Fruit fly (Drosophila melanogaster) S2 (cell line): ENCODE results near the gene Mpv17.

Experiments used
- CG8478 ChIP-seq: fragments of >200 bp; optimal IDR thresholded peaks from 2 replicates; lab custom pipeline; 2018
- CTCF ChIP-seq, 2 experiments: fragments of >200 bp; optimal IDR thresholded peaks; 2 replicates each; lab custom pipeline; 2018

The Mpv17 gene

DNA sequence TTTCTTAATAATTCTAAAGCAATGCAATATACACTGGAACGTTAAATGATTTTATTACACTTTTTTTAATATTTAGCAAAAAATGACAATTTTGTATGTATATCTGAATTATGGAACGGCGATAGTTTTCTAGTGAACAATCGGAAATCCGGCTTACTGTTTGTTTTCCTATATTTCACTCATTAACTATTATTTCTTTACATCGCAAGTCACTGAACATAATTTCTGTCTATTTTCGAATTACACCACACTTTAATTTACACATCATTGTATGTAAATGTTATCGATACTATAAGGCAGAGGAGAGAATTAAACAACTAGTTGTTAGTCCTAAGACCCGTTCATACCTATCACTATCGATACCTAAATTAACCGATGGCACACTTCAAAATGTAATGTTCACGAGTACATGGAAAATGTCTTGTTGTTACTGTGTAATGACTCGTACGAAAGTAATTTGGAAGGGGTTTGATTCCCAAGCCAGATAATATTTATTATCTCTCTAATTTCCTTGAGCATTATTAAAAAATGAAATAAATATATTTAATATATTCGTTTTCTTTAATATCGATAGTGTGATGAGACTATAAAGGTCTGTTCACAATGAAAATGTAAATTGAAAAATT, 2.2 kb downstream of the Mpv17 start, which contains the start of gene PlexA:
Gene PlexA, minus strand, starts transcription at position 296 of the 626 bp plus-strand sequence.
- TF ChIP-seq CG8478 (lab: Kevin White, UChicago) (no peak), CTCF (optimal IDR thresholded peaks at IDR 0.05; lab: Kevin White, UChicago) (no peak)

DNA sequence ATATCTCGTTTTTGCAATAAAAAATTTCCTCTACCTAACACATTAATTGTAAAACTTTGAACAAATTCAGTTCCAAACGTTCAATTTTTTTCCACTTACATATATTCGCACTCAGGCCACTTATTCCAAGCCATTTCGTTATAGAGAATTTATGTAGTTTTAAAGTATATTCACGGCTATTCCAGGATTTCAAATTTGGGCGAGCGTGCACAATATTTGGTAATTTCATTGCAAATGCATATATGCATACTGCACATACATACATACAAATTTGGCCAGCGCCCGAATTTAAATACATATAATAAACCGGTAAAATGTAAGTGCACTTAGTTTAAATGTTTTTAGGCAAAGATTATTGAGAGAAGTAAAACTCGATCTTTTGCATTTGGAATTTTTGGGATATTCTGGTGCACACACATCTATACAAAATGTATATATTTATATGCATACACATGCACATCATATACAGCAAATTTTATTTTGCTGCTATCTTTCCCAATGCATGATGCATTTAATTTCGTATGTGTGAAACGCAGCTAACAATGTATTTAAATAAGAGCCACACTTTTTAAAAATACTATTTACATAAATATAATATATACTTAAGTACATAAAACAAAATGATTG, 2.9 kb downstream of the Mpv17 start:
- TF ChIP-seq CG8478 (lab: Kevin White, UChicago) (no peak), CTCF (optimal IDR thresholded peaks at IDR 0.05; lab: Kevin White, UChicago) (no peak)

DNA sequence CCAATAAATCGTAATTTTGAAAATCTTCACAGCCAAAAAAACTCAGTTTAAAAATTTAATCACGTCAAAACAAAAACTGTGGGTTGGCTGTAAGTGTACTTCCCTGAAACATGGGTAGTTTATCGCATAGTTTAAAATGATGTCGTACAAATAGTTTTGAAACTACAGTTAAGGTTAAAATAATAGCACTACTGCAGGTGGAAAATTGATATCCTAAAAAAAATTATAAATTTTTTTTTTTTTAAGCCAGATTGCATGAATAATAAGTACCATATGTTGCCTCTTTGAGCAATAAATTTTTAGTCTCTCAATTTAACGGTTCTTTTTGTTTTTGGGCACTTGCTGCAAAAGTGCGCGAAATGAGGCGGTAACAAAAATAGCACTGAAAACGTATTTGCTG, 4.1 kb downstream of the Mpv17 start:
- TF ChIP-seq CTCF (optimal IDR thresholded peaks at IDR 0.05; lab: Kevin White, UChicago) (no peak), CG8478 (lab: Kevin White, UChicago) (no peak)

DNA sequence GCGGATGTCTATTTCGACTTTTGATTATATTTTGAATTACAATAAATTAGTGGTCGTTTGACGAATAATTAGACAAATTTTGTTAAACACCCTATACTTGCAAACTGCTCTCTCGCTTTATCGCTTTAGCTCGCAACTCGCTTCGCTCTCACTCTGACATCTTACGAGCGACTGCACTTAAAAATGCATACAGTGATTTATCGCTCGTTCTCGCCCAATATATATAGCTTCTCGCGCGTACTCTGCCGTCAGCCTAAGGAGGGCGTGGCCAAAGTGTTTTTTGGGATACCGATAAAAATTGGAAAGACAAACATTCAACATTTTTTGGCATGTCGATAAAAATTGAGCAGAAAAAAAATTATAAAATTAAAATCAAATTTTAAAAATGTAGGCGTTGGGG, 20.7 kb downstream of the Mpv17 start:
- no peak for TF ChIP-seq CG8478 (lab: Kevin White, UChicago)

DNA sequence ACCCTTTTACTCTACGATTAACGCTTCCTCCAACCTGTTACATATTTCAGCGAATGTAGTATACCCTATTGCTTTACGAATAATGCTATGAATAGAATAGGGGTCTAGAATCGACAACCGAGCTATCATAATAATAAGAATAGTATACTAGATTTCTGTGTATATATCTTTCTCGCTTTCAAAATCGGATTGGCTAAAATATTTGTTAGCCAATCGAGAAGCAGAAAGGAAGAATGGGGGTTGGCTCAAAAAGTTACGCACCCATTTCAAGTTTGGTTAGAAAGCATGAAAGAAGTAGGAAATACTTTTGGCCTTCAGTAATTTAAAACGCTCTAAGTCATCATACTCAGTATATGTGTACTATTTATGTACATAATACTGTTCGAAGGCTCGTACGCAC, 33.2 kb downstream of the Mpv17 start:
- TF ChIP-seq CG8478 (lab: Kevin White, UChicago) (no peak), CTCF (optimal IDR thresholded peaks at IDR 0.05; lab: Kevin White, UChicago) (no peak)

DNA sequence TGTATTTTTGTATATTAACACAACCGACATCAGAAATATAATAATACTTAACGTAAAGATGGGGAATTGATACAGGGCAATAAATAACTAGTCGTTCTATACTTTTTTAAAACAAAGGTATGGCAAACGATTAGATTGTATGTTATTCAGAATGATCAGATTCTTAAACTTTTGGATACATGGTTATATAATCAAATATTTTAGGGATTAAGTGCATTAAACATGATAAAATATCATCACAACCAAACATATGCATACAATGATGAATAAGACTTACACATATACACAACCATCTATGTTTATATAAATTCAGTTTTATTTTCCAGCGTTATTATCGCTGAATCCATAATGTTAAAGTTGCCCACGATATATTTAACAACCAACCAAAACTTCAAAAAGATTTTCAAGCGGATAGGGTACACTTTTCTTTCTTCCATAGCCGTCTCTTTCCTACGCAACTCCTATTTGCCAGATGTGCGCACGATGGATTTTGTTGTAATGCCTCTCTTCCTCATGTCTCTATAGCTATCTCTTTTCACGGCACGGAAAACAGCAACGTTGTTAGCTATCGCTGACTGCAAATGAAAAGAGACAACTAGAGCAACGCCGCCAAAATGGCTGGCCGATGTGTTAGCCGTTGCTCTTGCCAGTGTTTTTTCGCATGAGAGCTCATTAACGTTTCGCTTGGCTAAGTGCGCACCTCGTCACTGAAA, 39.9 kb downstream of the Mpv17 start, which contains the start of gene toy:
Gene toy, plus strand, starts transcription at position 668 of the 713 bp plus-strand sequence.
- TF ChIP-seq CTCF (optimal IDR thresholded peaks at IDR 0.05; lab: Kevin White, UChicago): peak; percentile 43 to 67
- TF ChIP-seq CG8478 (lab: Kevin White, UChicago): peak; percentile 68

DNA sequence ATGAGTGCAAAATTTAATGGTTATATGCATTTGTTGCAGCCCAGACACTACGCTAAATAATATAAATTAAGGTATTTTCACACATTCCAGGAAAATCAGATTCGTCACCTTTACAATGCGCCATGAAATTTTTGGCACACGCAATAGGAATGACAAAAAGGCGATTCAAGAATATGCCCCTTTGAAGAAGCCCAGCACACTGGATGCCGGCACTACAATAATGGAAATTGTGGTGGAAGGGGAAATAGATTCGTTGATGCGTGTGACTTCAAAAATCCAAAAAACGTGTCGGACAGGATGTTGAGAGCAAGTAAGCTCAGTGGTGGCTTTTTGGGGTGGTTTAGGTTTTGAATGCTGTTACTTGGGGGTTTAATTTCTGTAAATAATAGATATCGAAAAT, 40.8 kb downstream of the Mpv17 start:
- no peak for TF ChIP-seq CG8478 (lab: Kevin White, UChicago)
- no peak for TF ChIP-seq CTCF (optimal IDR thresholded peaks at IDR 0.05; lab: Kevin White, UChicago)

DNA sequence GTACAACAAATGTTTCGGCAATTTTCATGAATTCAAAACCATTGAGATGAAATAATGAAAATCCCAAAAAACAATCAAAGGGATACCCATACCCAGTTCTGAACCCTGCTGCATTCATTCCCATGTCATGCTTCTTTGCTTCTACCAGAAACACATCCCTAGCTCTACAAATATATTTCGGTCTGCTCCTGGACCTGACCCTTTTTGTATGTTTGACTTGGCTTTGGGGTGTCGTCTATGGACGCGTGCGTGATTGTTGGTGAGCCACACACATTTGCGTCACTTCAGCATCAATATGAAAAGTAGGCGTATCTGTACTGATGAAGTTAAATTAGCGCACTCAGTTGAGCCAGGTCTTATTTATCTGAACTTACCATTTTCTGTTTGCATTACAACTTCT, 44.4 kb downstream of the Mpv17 start:
- TF ChIP-seq CTCF (optimal IDR thresholded peaks at IDR 0.05; lab: Kevin White, UChicago) (no peak), CG8478 (lab: Kevin White, UChicago) (no peak)

DNA sequence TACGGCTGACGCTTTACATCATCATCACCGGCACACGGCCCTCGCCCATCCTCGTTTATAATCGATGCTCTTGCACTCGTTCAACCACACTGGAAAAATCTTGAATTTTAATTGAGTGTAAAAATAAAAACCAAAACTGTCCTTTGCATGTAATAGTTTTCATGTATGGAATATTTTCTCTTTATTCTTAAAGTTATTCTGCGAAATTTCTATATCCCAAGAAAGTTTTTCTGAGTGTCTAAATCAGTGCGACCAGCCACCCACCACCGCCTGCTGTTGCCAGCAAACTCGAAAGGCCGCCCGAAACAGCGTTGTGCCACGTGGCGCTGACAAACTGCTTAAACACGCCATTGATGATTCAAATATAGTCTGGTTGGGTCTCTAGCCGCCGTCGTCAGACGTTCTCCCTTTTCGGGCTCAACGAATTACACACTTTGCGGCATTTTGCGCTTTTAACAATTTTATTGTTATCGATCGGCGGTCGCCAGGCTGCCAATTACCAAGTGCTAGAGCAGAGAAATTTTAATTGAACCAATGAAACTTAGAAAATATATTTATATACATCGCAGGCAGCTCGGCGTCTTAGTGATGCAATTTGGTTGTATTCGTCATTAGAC, 46.3 kb downstream of the Mpv17 start:
- TF ChIP-seq CTCF (optimal IDR thresholded peaks at IDR 0.05; lab: Kevin White, UChicago) (no peak), CG8478 (lab: Kevin White, UChicago) (no peak)

DNA sequence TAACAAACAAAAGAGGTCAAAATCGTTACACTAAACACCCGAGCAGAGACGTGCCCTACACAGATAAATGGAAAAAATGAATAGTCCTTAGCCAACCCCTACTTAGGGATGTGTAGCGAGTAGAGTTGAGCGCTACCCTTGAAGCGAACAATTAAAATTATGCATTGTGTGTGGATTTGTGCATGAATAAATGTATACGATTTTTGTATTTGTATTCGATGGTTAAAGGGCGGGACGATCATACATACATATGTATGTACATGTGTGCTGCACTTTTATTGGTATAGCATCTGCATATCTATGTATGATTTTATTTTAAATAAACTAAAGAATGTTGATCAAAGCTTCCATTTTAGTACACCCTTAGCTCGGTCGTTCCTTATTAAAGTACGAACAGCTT, 48.0 kb downstream of the Mpv17 start:
- no peak for TF ChIP-seq CG8478 (lab: Kevin White, UChicago)
- no peak for TF ChIP-seq CTCF (optimal IDR thresholded peaks at IDR 0.05; lab: Kevin White, UChicago)

DNA sequence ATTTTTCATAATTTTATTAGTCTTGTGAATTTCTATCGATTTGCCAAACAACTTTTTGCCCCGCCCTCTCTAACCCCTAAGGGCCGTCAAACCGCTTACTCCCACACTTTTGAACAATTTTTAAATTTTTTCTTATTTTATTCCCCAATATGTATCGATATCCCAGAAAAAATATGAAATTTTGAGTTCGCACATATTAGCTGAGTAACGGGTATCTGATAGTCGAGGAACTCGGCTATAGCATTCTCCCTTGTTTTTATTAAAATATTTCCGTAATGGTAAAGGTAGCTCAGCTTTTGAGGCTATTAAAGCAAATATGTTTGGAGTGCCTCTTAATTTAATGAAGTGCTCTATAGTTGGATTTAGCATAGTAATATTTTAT, 48.7 kb downstream of the Mpv17 start:
- TF ChIP-seq CTCF (optimal IDR thresholded peaks at IDR 0.05; lab: Kevin White, UChicago) (no peak), CG8478 (lab: Kevin White, UChicago) (no peak)

DNA sequence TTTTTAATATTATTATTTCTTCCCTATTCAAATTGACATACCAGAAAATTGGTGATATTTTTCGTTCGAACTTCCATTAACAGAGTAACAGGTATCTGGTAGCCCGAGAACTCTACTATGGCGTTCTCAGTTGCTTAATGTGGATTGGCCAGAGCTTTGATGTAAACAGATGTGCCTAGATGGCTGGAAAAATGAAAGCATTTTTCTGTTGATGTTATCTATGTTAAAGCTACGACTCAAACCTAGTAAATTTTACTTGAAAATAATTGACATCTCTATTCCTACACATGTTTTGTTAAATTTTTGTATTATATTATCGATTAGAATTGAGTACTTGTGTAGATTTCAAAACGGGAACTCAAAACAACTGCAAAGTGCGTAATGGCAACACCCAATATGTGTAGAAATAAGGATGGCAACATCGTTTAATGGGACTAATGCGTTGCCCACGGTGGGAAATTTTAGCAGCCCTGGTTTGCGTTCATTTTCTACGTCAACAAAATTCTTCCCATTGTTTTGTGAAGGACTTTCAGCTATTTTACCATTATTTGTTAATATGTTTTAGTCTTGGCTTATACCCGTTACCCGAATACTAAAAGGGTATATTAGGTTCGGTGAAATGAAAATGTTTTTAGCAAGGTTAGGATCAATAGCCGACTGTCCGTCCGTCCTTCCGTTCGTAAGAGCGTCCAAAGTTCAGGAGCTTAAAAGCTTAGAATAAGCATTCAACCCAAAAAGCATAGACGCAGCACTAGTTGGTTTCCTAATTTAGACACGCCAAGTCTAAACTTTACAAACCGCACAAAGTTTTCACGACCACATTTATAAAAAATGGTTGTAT, 49.3 kb downstream of the Mpv17 start:
- TF ChIP-seq CG8478 (lab: Kevin White, UChicago) (no peak), CTCF (optimal IDR thresholded peaks at IDR 0.05; lab: Kevin White, UChicago) (peak; percentile 85 to 86)
